Fruit fly (Drosophila melanogaster) whole organism, embryonic: ENCODE data around the gene CG44261.
A peak's percentile ranks its signal among the peaks of the same experiment; 100 is the strongest.

ENCODE experiments used
- Atf6 ChIP-seq: fragments of 200-800 bp; sonication (Bioruptor generic); IDR thresholded peaks from 2 replicates; pipeline ENCODE4 v1.3.6; 2022; ENCODE audit warnings: missing biosample characterization, missing genetic modification characterization
- B-H2 ChIP-seq: fragments of 200-800 bp; sonication (Bioruptor generic); optimal IDR thresholded peaks from 2 replicates; lab custom pipeline; 2018; ENCODE audit warnings: missing biosample characterization, mild to moderate bottlenecking, missing genetic modification characterization
- BEAF-32 ChIP-seq: fragments of 200-800 bp; sonication (Bioruptor generic); optimal IDR thresholded peaks from 3 replicates; lab custom pipeline; 2017; ENCODE audit warnings: missing biosample characterization, missing genetic modification characterization, mild to moderate bottlenecking, moderate library complexity, missing genetic modification reagents
- CG10209 ChIP-seq: fragments of 200-800 bp; sonication (Bioruptor generic); optimal IDR thresholded peaks from 3 replicates; lab custom pipeline; 2017; ENCODE audit warnings: missing biosample characterization, mild to moderate bottlenecking, missing genetic modification characterization, missing genetic modification reagents
- CG11093 ChIP-seq: fragments of 200-800 bp; sonication (Bioruptor generic); IDR thresholded peaks from 3 replicates; pipeline ENCODE4 v1.3.6; 2022; ENCODE audit warnings: missing biosample characterization, missing genetic modification characterization
- CG12071 ChIP-seq: fragments of 200-800 bp; sonication (Bioruptor generic); optimal IDR thresholded peaks from 3 replicates; lab custom pipeline; 2018; ENCODE audit warnings: missing biosample characterization, mild to moderate bottlenecking, missing genetic modification characterization
- CG12155 ChIP-seq: fragments of 200-800 bp; sonication (Bioruptor generic); optimal IDR thresholded peaks from 3 replicates; lab custom pipeline; 2016; ENCODE audit warnings: missing biosample characterization, missing genetic modification characterization
- CG12236 ChIP-seq: fragments of 200-800 bp; sonication (Bioruptor generic); optimal IDR thresholded peaks from 2 replicates; lab custom pipeline; 2016; ENCODE audit warnings: missing biosample characterization, missing genetic modification characterization
- CG12659 ChIP-seq: fragments of 200-800 bp; sonication (Bioruptor generic); optimal IDR thresholded peaks from 3 replicates; lab custom pipeline; 2017; ENCODE audit warnings: mild to moderate bottlenecking, missing biosample characterization, missing genetic modification reagents, missing genetic modification characterization
- CG13287 ChIP-seq: fragments of 200-800 bp; sonication (Bioruptor generic); IDR thresholded peaks from 2 replicates; pipeline ENCODE4 v1.3.6; 2022; ENCODE audit warnings: missing biosample characterization, missing genetic modification characterization; ENCODE audit not compliant: partially characterized antibody
- CG15479 ChIP-seq: fragments of 200-800 bp; sonication (Bioruptor generic); optimal IDR thresholded peaks from 3 replicates; lab custom pipeline; 2019; ENCODE audit warnings: missing biosample characterization, mild to moderate bottlenecking, missing genetic modification characterization, moderate library complexity
- CG16779 ChIP-seq: fragments of 200-800 bp; sonication (Bioruptor generic); IDR thresholded peaks from 2 replicates; pipeline ENCODE4 v1.3.6; 2022; ENCODE audit warnings: missing biosample characterization, missing genetic modification characterization
- CG16815 ChIP-seq: fragments of 200-800 bp; sonication (Bioruptor generic); optimal IDR thresholded peaks from 3 replicates; lab custom pipeline; 2017; ENCODE audit warnings: missing biosample characterization, mild to moderate bottlenecking, missing genetic modification characterization
- CG17328 ChIP-seq: fragments of 200-800 bp; sonication (Bioruptor generic); IDR thresholded peaks from 2 replicates; pipeline ENCODE4 v1.3.6; 2022; ENCODE audit warnings: missing biosample characterization, missing genetic modification characterization
- CG18599 ChIP-seq: fragments of 200-800 bp; sonication (Bioruptor generic); optimal IDR thresholded peaks from 3 replicates; lab custom pipeline; 2017; ENCODE audit warnings: missing biosample characterization, missing genetic modification characterization, mild to moderate bottlenecking, moderate library complexity, missing genetic modification reagents
- CG2202 ChIP-seq: fragments of 200-800 bp; sonication (Bioruptor generic); optimal IDR thresholded peaks from 2 replicates; lab custom pipeline; 2018; ENCODE audit warnings: missing biosample characterization, mild to moderate bottlenecking, missing genetic modification characterization
- CG32767 ChIP-seq: fragments of 200-800 bp; sonication (Bioruptor generic); IDR thresholded peaks from 2 replicates; pipeline ENCODE4 v1.3.6; 2022; ENCODE audit warnings: missing biosample characterization, missing genetic modification characterization
- CG34422 ChIP-seq: fragments of 200-800 bp; sonication (Bioruptor generic); IDR thresholded peaks from 3 replicates; pipeline ENCODE4 v1.3.6; 2022; ENCODE audit warnings: missing biosample characterization, missing genetic modification characterization
- CG7928 ChIP-seq: fragments of 200-800 bp; sonication (Bioruptor generic); optimal IDR thresholded peaks from 2 replicates; lab custom pipeline; 2017; ENCODE audit warnings: missing biosample characterization, mild to moderate bottlenecking, missing genetic modification characterization
- CG9609 ChIP-seq: fragments of 200-800 bp; sonication (Bioruptor generic); optimal IDR thresholded peaks from 3 replicates; lab custom pipeline; 2016; ENCODE audit warnings: missing biosample characterization, missing genetic modification characterization
- CG9876 ChIP-seq: fragments of 200-800 bp; sonication (Bioruptor generic); optimal IDR thresholded peaks from 2 replicates; lab custom pipeline; 2016; ENCODE audit warnings: missing biosample characterization, missing genetic modification characterization
- CoRest ChIP-seq: fragments of 200-800 bp; sonication (Bioruptor generic); optimal IDR thresholded peaks from 3 replicates; lab custom pipeline; 2018; ENCODE audit warnings: missing biosample characterization, mild to moderate bottlenecking, missing genetic modification characterization, moderate library complexity
- Dfd ChIP-seq, 2 experiments: fragments of >200 bp; optimal IDR thresholded peaks; 2 replicates each; lab custom pipeline; 2017; ENCODE audit warnings: missing biosample characterization in 2 of 2, missing genetic modification characterization in 2 of 2
- Fer1 ChIP-seq: fragments of 200-800 bp; sonication (Bioruptor generic); optimal IDR thresholded peaks from 2 replicates; lab custom pipeline; 2017; ENCODE audit warnings: missing biosample characterization, mild to moderate bottlenecking, missing genetic modification characterization
- Fer3 ChIP-seq: fragments of 200-800 bp; sonication (Bioruptor generic); optimal IDR thresholded peaks from 2 replicates; lab custom pipeline; 2018; ENCODE audit warnings: missing biosample characterization, mild to moderate bottlenecking, missing genetic modification characterization, moderate library complexity
- HLH3B ChIP-seq: fragments of 200-800 bp; sonication (Bioruptor generic); IDR thresholded peaks from 2 replicates; pipeline ENCODE4 v1.3.6; 2022; ENCODE audit warnings: missing biosample characterization, missing genetic modification characterization
- Mrtf ChIP-seq: fragments of 200-800 bp; sonication (Bioruptor generic); IDR thresholded peaks from 3 replicates; pipeline ENCODE4 v1.3.6; 2022; ENCODE audit warnings: missing biosample characterization, missing genetic modification characterization
- Nf-YB ChIP-seq: fragments of 200-800 bp; sonication (Bioruptor generic); optimal IDR thresholded peaks from 3 replicates; lab custom pipeline; 2019; ENCODE audit warnings: missing biosample characterization, mild to moderate bottlenecking, missing genetic modification characterization, moderate library complexity
- Optix ChIP-seq: fragments of 200-800 bp; sonication (Bioruptor generic); IDR thresholded peaks from 3 replicates; pipeline ENCODE4 v1.3.6; 2022; ENCODE audit warnings: missing biosample characterization, missing genetic modification characterization
- Usf ChIP-seq: fragments of 200-800 bp; sonication (Bioruptor generic); optimal IDR thresholded peaks from 2 replicates; lab custom pipeline; 2017; ENCODE audit warnings: missing genotype, missing biosample characterization, missing genetic modification characterization
- Vsx1 ChIP-seq: fragments of 200-800 bp; sonication (Bioruptor generic); optimal IDR thresholded peaks from 2 replicates; lab custom pipeline; 2017; ENCODE audit warnings: missing biosample characterization, mild to moderate bottlenecking, missing genetic modification characterization, missing genetic modification reagents
- ab ChIP-seq: fragments of 200-800 bp; sonication (Bioruptor generic); optimal IDR thresholded peaks from 2 replicates; lab custom pipeline; 2016; ENCODE audit warnings: missing biosample characterization, missing genetic modification characterization
- al ChIP-seq: fragments of 200-800 bp; sonication (Bioruptor generic); IDR thresholded peaks from 2 replicates; pipeline ENCODE4 v1.3.6; 2022; ENCODE audit warnings: missing biosample characterization, missing genetic modification characterization
- exex ChIP-seq: fragments of 200-800 bp; sonication (Bioruptor generic); optimal IDR thresholded peaks from 4 replicates; lab custom pipeline; 2018; ENCODE audit warnings: missing biosample characterization, mild to moderate bottlenecking, missing genetic modification characterization, moderate library complexity
- fd96Cb ChIP-seq: fragments of 200-800 bp; sonication (Bioruptor generic); optimal IDR thresholded peaks from 2 replicates; lab custom pipeline; 2018; ENCODE audit warnings: missing biosample characterization, mild to moderate bottlenecking, missing genetic modification characterization, moderate library complexity
- ftz-f1 ChIP-seq: fragments of 200-800 bp; sonication (Bioruptor generic); optimal IDR thresholded peaks from 2 replicates; lab custom pipeline; 2016; ENCODE audit warnings: missing biosample characterization, missing genetic modification characterization
- gcm ChIP-seq: fragments of 200-800 bp; sonication (Bioruptor generic); optimal IDR thresholded peaks from 2 replicates; lab custom pipeline; 2019; ENCODE audit warnings: missing biosample characterization, mild to moderate bottlenecking, missing genetic modification characterization, moderate library complexity
- hb ChIP-seq: fragments of 200-800 bp; sonication (Bioruptor generic); IDR thresholded peaks from 3 replicates; pipeline ENCODE4 v1.3.6; 2022; ENCODE audit warnings: missing biosample characterization, missing genetic modification characterization; ENCODE audit not compliant: partially characterized antibody
- her ChIP-seq: fragments of 200-800 bp; sonication (Bioruptor generic); optimal IDR thresholded peaks from 2 replicates; lab custom pipeline; 2016; ENCODE audit warnings: missing biosample characterization, missing genetic modification characterization
- inv ChIP-seq: fragments of 200-800 bp; sonication (Bioruptor generic); IDR thresholded peaks from 2 replicates; pipeline ENCODE4 v1.3.6; 2022; ENCODE audit warnings: missing biosample characterization, missing genetic modification characterization; ENCODE audit not compliant: partially characterized antibody
- mirr ChIP-seq: fragments of 200-800 bp; sonication (Bioruptor generic); optimal IDR thresholded peaks from 3 replicates; lab custom pipeline; 2018; ENCODE audit warnings: missing biosample characterization, mild to moderate bottlenecking, missing genetic modification characterization
- nau ChIP-seq: fragments of 200-800 bp; sonication (Bioruptor generic); optimal IDR thresholded peaks from 3 replicates; lab custom pipeline; 2017; ENCODE audit warnings: missing biosample characterization, mild to moderate bottlenecking, missing genetic modification characterization, missing genetic modification reagents
- nom ChIP-seq: fragments of 200-800 bp; sonication (Bioruptor generic); optimal IDR thresholded peaks from 2 replicates; lab custom pipeline; 2017; ENCODE audit warnings: missing biosample characterization, missing genetic modification characterization, mild to moderate bottlenecking, moderate library complexity, missing genetic modification reagents
- run ChIP-seq: fragments of 200-800 bp; sonication (Bioruptor generic); optimal IDR thresholded peaks from 3 replicates; lab custom pipeline; 2018; ENCODE audit warnings: missing biosample characterization, mild to moderate bottlenecking, missing genetic modification characterization
- scrt ChIP-seq: fragments of 200-800 bp; sonication (Bioruptor generic); optimal IDR thresholded peaks from 2 replicates; lab custom pipeline; 2018; ENCODE audit warnings: missing biosample characterization, mild to moderate bottlenecking, missing genetic modification characterization, moderate library complexity
- sd ChIP-seq: fragments of 200-800 bp; sonication (Bioruptor generic); optimal IDR thresholded peaks from 3 replicates; lab custom pipeline; 2018; ENCODE audit warnings: missing biosample characterization, mild to moderate bottlenecking, missing genetic modification characterization, moderate library complexity
- sna ChIP-seq: fragments of 200-800 bp; sonication (Bioruptor generic); IDR thresholded peaks from 2 replicates; pipeline ENCODE4 v1.3.6; 2022; ENCODE audit warnings: missing biosample characterization, missing genetic modification characterization; ENCODE audit not compliant: partially characterized antibody
- ttk ChIP-seq: fragments of 200-800 bp; sonication (Bioruptor generic); IDR thresholded peaks from 2 replicates; pipeline ENCODE4 v2.1.2; 2022; ENCODE audit warnings: missing biosample characterization, missing genetic modification characterization
- vnd ChIP-seq: fragments of 200-800 bp; sonication (Bioruptor generic); IDR thresholded peaks from 3 replicates; pipeline ENCODE4 v1.3.6; 2022; ENCODE audit warnings: missing biosample characterization, missing genetic modification characterization; ENCODE audit not compliant: partially characterized antibody
- vvl ChIP-seq: fragments of 200-800 bp; sonication (Bioruptor generic); IDR thresholded peaks from 2 replicates; pipeline ENCODE4 v1.3.6; 2022; ENCODE audit warnings: missing biosample characterization, missing genetic modification characterization
- zfh1 ChIP-seq: fragments of 200-800 bp; sonication (Bioruptor generic); IDR thresholded peaks from 3 replicates; pipeline ENCODE4 v1.3.6; 2022; ENCODE audit warnings: missing biosample characterization, missing genetic modification characterization

CG44261 gene

DNA sequence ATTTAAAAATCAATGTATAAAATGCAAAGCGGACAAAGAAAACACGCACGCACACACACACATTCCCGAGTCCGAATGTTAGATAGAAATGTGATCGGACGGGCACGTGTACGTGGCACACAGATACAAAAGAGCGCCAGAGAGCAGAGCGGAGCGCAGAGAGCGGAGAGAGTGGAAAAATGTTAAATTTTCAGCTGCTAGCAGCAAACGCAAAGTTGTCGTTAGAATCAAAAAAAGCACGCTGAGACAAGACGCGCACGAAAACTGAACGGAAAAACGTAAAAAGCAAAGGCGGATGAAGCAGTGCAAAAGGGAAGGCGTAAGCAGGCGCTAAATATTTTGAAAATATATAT is 11.3 kb upstream of the CG44261 start (continued):
- TF ChIP-seq nau (GFP tag; lab: Kevin White, UChicago): peak; percentile 24
- TF ChIP-seq ftz-f1: peak; percentile 14
- TF ChIP-seq run (tag; lab: Kevin White, UChicago): no peak
- no peak for TF ChIP-seq inv (GFP tag; lab: Robert Waterston, UW)
- no peak for TF ChIP-seq Optix (GFP tag; lab: Robert Waterston, UW)
- TF ChIP-seq CG12236 (GFP tag; lab: Kevin White, UChicago): no peak
- TF ChIP-seq sd: peak; percentile 91
- TF ChIP-seq fd96Cb (tag; lab: Kevin White, UChicago): no peak
- peak; percentile 41 for TF ChIP-seq gcm
- TF ChIP-seq CG18599: peak; percentile 24
- no peak for TF ChIP-seq CG16815 (GFP tag; lab: Kevin White, UChicago)
- no peak for TF ChIP-seq scrt
- TF ChIP-seq Fer3 (tag; lab: Kevin White, UChicago): peak; percentile 23
- no peak for TF ChIP-seq CG12155
- TF ChIP-seq Dfd (GFP tag; optimal IDR thresholded peaks at IDR 0.05; lab: Kevin White, UChicago): no peak
- no peak for TF ChIP-seq Nf-YB
- no peak for TF ChIP-seq CG12659 (GFP tag; lab: Kevin White, UChicago)
- TF ChIP-seq CG11093 (GFP tag; lab: Robert Waterston, UW): no peak
- TF ChIP-seq al (GFP tag; lab: Robert Waterston, UW): no peak
- TF ChIP-seq CG9876 (GFP tag; lab: Kevin White, UChicago): no peak
- TF ChIP-seq mirr (GFP tag; lab: Kevin White, UChicago): peak; percentile 77
- TF ChIP-seq CG15479 (GFP tag; lab: Kevin White, UChicago): no peak
- peak; percentile 41 for TF ChIP-seq Fer1
- no peak for TF ChIP-seq Usf (GFP tag; lab: Kevin White, UChicago)
- no peak for TF ChIP-seq hb
- no peak for TF ChIP-seq CG34422
- no peak for TF ChIP-seq Atf6 (GFP tag; lab: Robert Waterston, UW)
- no peak for TF ChIP-seq CG9609 (GFP tag; lab: Kevin White, UChicago)
- no peak for TF ChIP-seq HLH3B (GFP tag; lab: Robert Waterston, UW)
- no peak for TF ChIP-seq vvl (GFP tag; lab: Robert Waterston, UW)
- TF ChIP-seq zfh1 (GFP tag; lab: Robert Waterston, UW): no peak
- TF ChIP-seq CG16779: no peak
- no peak for TF ChIP-seq CG32767 (GFP tag; lab: Robert Waterston, UW)
- TF ChIP-seq CG2202 (tag; lab: Kevin White, UChicago): no peak
- TF ChIP-seq vnd (GFP tag; lab: Robert Waterston, UW): no peak
- no peak for TF ChIP-seq CoRest (tag; lab: Kevin White, UChicago)
- no peak for TF ChIP-seq Vsx1 (GFP tag; lab: Kevin White, UChicago)
- TF ChIP-seq CG10209 (GFP tag; lab: Kevin White, UChicago): no peak
- TF ChIP-seq CG13287: no peak
- peak; percentile 49 for TF ChIP-seq CG12071 (GFP tag; lab: Kevin White, UChicago)
- TF ChIP-seq her (GFP tag; lab: Kevin White, UChicago): peak; percentile 61
- TF ChIP-seq exex: no peak
- TF ChIP-seq ttk (GFP tag; lab: Robert Waterston, UW): no peak
- TF ChIP-seq Mrtf (GFP tag; lab: Robert Waterston, UW): no peak
- no peak for TF ChIP-seq sna
- TF ChIP-seq B-H2 (GFP tag; lab: Kevin White, UChicago): peak; percentile 21
- TF ChIP-seq ab (GFP tag; lab: Kevin White, UChicago): no peak
- no peak for TF ChIP-seq CG17328
- TF ChIP-seq BEAF-32 (GFP tag; lab: Kevin White, UChicago): no peak
- no peak for TF ChIP-seq CG7928 (GFP tag; lab: Kevin White, UChicago)
- peak; percentile 26 for TF ChIP-seq nom
